Fruit fly (Drosophila melanogaster) whole organism, embryonic: ENCODE measurements around the gene CAHbeta.

ENCODE experiments used
- Ada2b ChIP-seq: fragments of 200-800 bp; sonication (Bioruptor generic); IDR thresholded peaks from 2 replicates; pipeline ENCODE4 v1.3.6; 2022; ENCODE audit warnings: missing biosample characterization, missing genetic modification characterization
- CG1024 ChIP-seq: fragments of 200-800 bp; sonication (Bioruptor generic); IDR thresholded peaks from 2 replicates; pipeline ENCODE4 v1.3.6; 2022; ENCODE audit warnings: missing biosample characterization, missing genetic modification characterization
- CG10267 ChIP-seq: fragments of 200-800 bp; sonication (Bioruptor generic); optimal IDR thresholded peaks from 2 replicates; lab custom pipeline; 2018; ENCODE audit warnings: missing biosample characterization, mild to moderate bottlenecking, missing genetic modification characterization, moderate library complexity
- CG12299 ChIP-seq: fragments of 200-800 bp; sonication (Bioruptor generic); optimal IDR thresholded peaks from 2 replicates; lab custom pipeline; 2018; ENCODE audit warnings: missing biosample characterization, mild to moderate bottlenecking, missing genetic modification characterization
- CG12942 ChIP-seq: fragments of 200-800 bp; sonication (Bioruptor generic); optimal IDR thresholded peaks from 3 replicates; lab custom pipeline; 2016; ENCODE audit warnings: missing biosample characterization, missing genetic modification characterization
- CG17385 ChIP-seq: fragments of 200-800 bp; sonication (Bioruptor generic); optimal IDR thresholded peaks from 3 replicates; lab custom pipeline; 2018; ENCODE audit warnings: missing biosample characterization, mild to moderate bottlenecking, missing genetic modification characterization
- CG17829 ChIP-seq: fragments of 200-800 bp; optimal IDR thresholded peaks from 2 replicates; lab custom pipeline; 2019; ENCODE audit warnings: missing biosample characterization, mild to moderate bottlenecking, missing genetic modification characterization, moderate library complexity
- CG18764 ChIP-seq: fragments of 200-800 bp; sonication (Bioruptor generic); optimal IDR thresholded peaks from 3 replicates; lab custom pipeline; 2016; ENCODE audit warnings: missing biosample characterization, missing genetic modification characterization
- CG32532 ChIP-seq: fragments of 200-800 bp; sonication (Bioruptor generic); IDR thresholded peaks from 2 replicates; pipeline ENCODE4 v1.3.6; 2022; ENCODE audit warnings: missing biosample characterization, missing genetic modification characterization
- CG34224 ChIP-seq: fragments of 200-800 bp; sonication (Bioruptor generic); IDR thresholded peaks from 3 replicates; pipeline ENCODE4 v1.3.6; 2022; ENCODE audit warnings: missing biosample characterization, missing genetic modification characterization; ENCODE audit not compliant: partially characterized antibody
- CG42726 ChIP-seq: fragments of 200-800 bp; sonication (Bioruptor generic); IDR thresholded peaks from 2 replicates; pipeline ENCODE4 v1.3.6; 2022; ENCODE audit warnings: missing biosample characterization, missing genetic modification characterization; ENCODE audit not compliant: partially characterized antibody
- CG7357 ChIP-seq: fragments of 200-800 bp; sonication (Bioruptor generic); IDR thresholded peaks from 3 replicates; pipeline ENCODE4 v1.3.6; 2022; ENCODE audit warnings: missing biosample characterization, missing genetic modification characterization
- CG9817 ChIP-seq: fragments of 200-800 bp; sonication (Bioruptor generic); optimal IDR thresholded peaks from 2 replicates; lab custom pipeline; 2018; ENCODE audit warnings: missing biosample characterization, mild to moderate bottlenecking, missing genetic modification characterization, moderate library complexity
- D19B ChIP-seq: fragments of 200-800 bp; sonication (Bioruptor generic); optimal IDR thresholded peaks from 2 replicates; lab custom pipeline; 2017; ENCODE audit warnings: missing biosample characterization, mild to moderate bottlenecking, missing genetic modification characterization
- GATAe ChIP-seq: fragments of 200-800 bp; sonication (Bioruptor generic); conservative IDR thresholded peaks from 2 replicates; pipeline ENCODE4 v1.3.6; 2022; ENCODE audit warnings: missing biosample characterization, missing genetic modification characterization
- HLH4C ChIP-seq: fragments of 200-800 bp; sonication (Bioruptor generic); IDR thresholded peaks from 3 replicates; pipeline ENCODE4 v1.3.6; 2022; ENCODE audit warnings: missing biosample characterization, missing genetic modification characterization; ENCODE audit not compliant: partially characterized antibody
- HLHmδ ChIP-seq: fragments of 200-800 bp; sonication (Bioruptor generic); optimal IDR thresholded peaks from 2 replicates; lab custom pipeline; 2018; ENCODE audit warnings: missing biosample characterization, mild to moderate bottlenecking, missing genetic modification characterization, moderate library complexity
- Hr51 ChIP-seq, 2 experiments: fragments of 200-800 bp; sonication (Bioruptor generic); optimal IDR thresholded peaks; 2 replicates in 1 of 2; 3 replicates in 1 of 2; lab custom pipeline; 2016 to 2018; ENCODE audit warnings: missing biosample characterization in 2 of 2, missing genetic modification characterization in 2 of 2, mild to moderate bottlenecking in 1 of 2, moderate library complexity in 1 of 2
- Nf-YB ChIP-seq: fragments of 200-800 bp; sonication (Bioruptor generic); optimal IDR thresholded peaks from 3 replicates; lab custom pipeline; 2019; ENCODE audit warnings: missing biosample characterization, mild to moderate bottlenecking, missing genetic modification characterization, moderate library complexity
- Oli ChIP-seq: fragments of 200-800 bp; sonication (Bioruptor generic); optimal IDR thresholded peaks from 2 replicates; lab custom pipeline; 2018; ENCODE audit warnings: missing biosample characterization, mild to moderate bottlenecking, missing genetic modification characterization, moderate library complexity
- Scr ChIP-seq: fragments of 200-800 bp; sonication (Bioruptor generic); IDR thresholded peaks from 2 replicates; pipeline ENCODE4 v1.3.6; 2022; ENCODE audit warnings: missing biosample characterization, missing genetic modification characterization; ENCODE audit not compliant: partially characterized antibody
- Tbp ChIP-seq: fragments of >200 bp; optimal IDR thresholded peaks from 2 replicates; lab custom pipeline; 2018; ENCODE audit warnings: missing biosample characterization, missing genetic modification characterization
- Vsx1 ChIP-seq: fragments of 200-800 bp; sonication (Bioruptor generic); optimal IDR thresholded peaks from 2 replicates; lab custom pipeline; 2017; ENCODE audit warnings: missing biosample characterization, mild to moderate bottlenecking, missing genetic modification characterization, missing genetic modification reagents
- ase ChIP-seq: fragments of 200-800 bp; sonication (Bioruptor generic); IDR thresholded peaks from 3 replicates; pipeline ENCODE4 v1.3.6; 2022; ENCODE audit warnings: missing biosample characterization, missing genetic modification characterization
- ato ChIP-seq: fragments of 200-800 bp; sonication (Bioruptor generic); IDR thresholded peaks from 2 replicates; pipeline ENCODE4 v1.3.6; 2022; ENCODE audit warnings: missing biosample characterization, missing genetic modification characterization; ENCODE audit not compliant: partially characterized antibody
- caup ChIP-seq: fragments of 200-800 bp; sonication (Bioruptor generic); optimal IDR thresholded peaks from 3 replicates; lab custom pipeline; 2017; ENCODE audit warnings: missing biosample characterization, mild to moderate bottlenecking, missing genetic modification characterization, moderate library complexity; ENCODE audit not compliant: severe bottlenecking
- ci ChIP-seq: fragments of 200-800 bp; sonication (Bioruptor generic); IDR thresholded peaks from 3 replicates; pipeline ENCODE4 v1.3.6; 2022; ENCODE audit warnings: missing biosample characterization, missing genetic modification characterization
- dan ChIP-seq: fragments of 200-800 bp; sonication (Bioruptor generic); IDR thresholded peaks from 2 replicates; pipeline ENCODE4 v1.3.6; 2022; ENCODE audit warnings: missing biosample characterization, missing genetic modification characterization
- danr ChIP-seq: fragments of 200-800 bp; sonication (Bioruptor generic); IDR thresholded peaks from 2 replicates; pipeline ENCODE4 v1.3.6; 2022; ENCODE audit warnings: missing biosample characterization, missing genetic modification characterization
- dmrt99B ChIP-seq: fragments of 200-800 bp; sonication (Bioruptor generic); optimal IDR thresholded peaks from 2 replicates; lab custom pipeline; 2018; ENCODE audit warnings: missing biosample characterization, mild to moderate bottlenecking, missing genetic modification characterization, moderate library complexity
- en ChIP-seq: fragments of 200-800 bp; sonication (Bioruptor generic); optimal IDR thresholded peaks from 2 replicates; lab custom pipeline; 2016; ENCODE audit warnings: missing biosample characterization, missing genetic modification characterization
- fd3F ChIP-seq: fragments of 200-800 bp; sonication (Bioruptor generic); optimal IDR thresholded peaks from 2 replicates; lab custom pipeline; 2018; ENCODE audit warnings: missing biosample characterization, mild to moderate bottlenecking, missing genetic modification characterization, moderate library complexity
- fd96Cb ChIP-seq: fragments of 200-800 bp; sonication (Bioruptor generic); optimal IDR thresholded peaks from 2 replicates; lab custom pipeline; 2018; ENCODE audit warnings: missing biosample characterization, mild to moderate bottlenecking, missing genetic modification characterization, moderate library complexity
- gcm ChIP-seq: fragments of 200-800 bp; sonication (Bioruptor generic); optimal IDR thresholded peaks from 2 replicates; lab custom pipeline; 2019; ENCODE audit warnings: missing biosample characterization, mild to moderate bottlenecking, missing genetic modification characterization, moderate library complexity
- gsb ChIP-seq: fragments of 200-800 bp; sonication (Bioruptor generic); IDR thresholded peaks from 2 replicates; pipeline ENCODE4 v1.3.6; 2022; ENCODE audit warnings: missing biosample characterization, missing genetic modification characterization
- lola ChIP-seq, 3 experiments: fragments of >200 bp in 2 of 3; fragments of 200-800 bp in 1 of 3; sonication (Bioruptor generic) in 1 of 3; optimal IDR thresholded peaks; 2 replicates each; lab custom pipeline; 2017 to 2019; ENCODE audit warnings: missing biosample characterization in 3 of 3, missing genetic modification characterization in 3 of 3, mild to moderate bottlenecking in 1 of 3, moderate library complexity in 1 of 3
- nau ChIP-seq: fragments of 200-800 bp; sonication (Bioruptor generic); optimal IDR thresholded peaks from 3 replicates; lab custom pipeline; 2017; ENCODE audit warnings: missing biosample characterization, mild to moderate bottlenecking, missing genetic modification characterization, missing genetic modification reagents
- nmo ChIP-seq: fragments of 200-800 bp; sonication (Bioruptor generic); optimal IDR thresholded peaks from 2 replicates; lab custom pipeline; 2018; ENCODE audit warnings: missing biosample characterization, mild to moderate bottlenecking, missing genetic modification characterization, moderate library complexity
- nom ChIP-seq: fragments of 200-800 bp; sonication (Bioruptor generic); optimal IDR thresholded peaks from 2 replicates; lab custom pipeline; 2017; ENCODE audit warnings: missing biosample characterization, missing genetic modification characterization, mild to moderate bottlenecking, moderate library complexity, missing genetic modification reagents
- org-1 ChIP-seq: fragments of 200-800 bp; sonication (Bioruptor generic); optimal IDR thresholded peaks from 2 replicates; lab custom pipeline; 2017; ENCODE audit warnings: missing biosample characterization, missing genetic modification characterization
- ro ChIP-seq: fragments of 200-800 bp; sonication (Bioruptor generic); IDR thresholded peaks from 2 replicates; pipeline ENCODE4 v1.3.6; 2022; ENCODE audit warnings: missing biosample characterization, missing genetic modification characterization
- salm ChIP-seq: fragments of 200-800 bp; sonication (Bioruptor generic); optimal IDR thresholded peaks from 2 replicates; lab custom pipeline; 2018; ENCODE audit warnings: missing biosample characterization, mild to moderate bottlenecking, missing genetic modification characterization
- sc ChIP-seq, 3 experiments: fragments of >200 bp in 2 of 3; fragments of 200-800 bp in 1 of 3; sonication (Bioruptor generic) in 1 of 3; optimal IDR thresholded peaks; 2 replicates in 2 of 3; 3 replicates in 1 of 3; lab custom pipeline; 2017; ENCODE audit warnings: mild to moderate bottlenecking in 1 of 3, missing biosample characterization in 1 of 3, missing genetic modification characterization in 1 of 3, missing genetic modification reagents in 1 of 3
- so ChIP-seq: fragments of 200-800 bp; sonication (Bioruptor generic); IDR thresholded peaks from 3 replicates; pipeline ENCODE4 v1.3.6; 2022; ENCODE audit warnings: missing biosample characterization, missing genetic modification characterization
- sqz ChIP-seq: fragments of 200-800 bp; sonication (Bioruptor generic); optimal IDR thresholded peaks from 3 replicates; lab custom pipeline; 2018; ENCODE audit warnings: missing biosample characterization, mild to moderate bottlenecking, missing genetic modification characterization
- ssp ChIP-seq: fragments of 200-800 bp; sonication (Bioruptor generic); IDR thresholded peaks from 2 replicates; pipeline ENCODE4 v1.3.6; 2022; ENCODE audit warnings: missing biosample characterization, missing genetic modification characterization
- tin ChIP-seq: fragments of 200-800 bp; sonication (Bioruptor generic); optimal IDR thresholded peaks from 3 replicates; lab custom pipeline; 2016; ENCODE audit warnings: missing biosample characterization, missing genetic modification characterization
- tio ChIP-seq: fragments of 200-800 bp; sonication (Bioruptor generic); optimal IDR thresholded peaks from 2 replicates; lab custom pipeline; 2017; ENCODE audit warnings: missing biosample characterization, missing genetic modification characterization, inconsistent platforms

CAHbeta gene

dm6 chr3R:8960329-8960728 is 20.3 kb upstream of the CAHbeta start (continued):
- no peak for TF ChIP-seq CG34224 (GFP tag; lab: Robert Waterston, UW)
- TF ChIP-seq CG10267, result peak; percentile 56
- peak; percentile 40; the same call in 1 of the 2 replicates for TF ChIP-seq Ada2b
- TF ChIP-seq danr (GFP tag; lab: Robert Waterston, UW), result no peak
- TF ChIP-seq dmrt99B, result peak; percentile 87
- TF ChIP-seq tio (GFP tag; lab: Kevin White, UChicago), result peak; percentile 28
- peak in 1 of 3 experiments; percentile 64 for TF ChIP-seq lola (GFP tag; optimal IDR thresholded peaks at IDR 0.05; lab: Kevin White, UChicago)
- no peak for TF ChIP-seq Tbp (GFP tag; lab: Kevin White, UChicago)
- TF ChIP-seq HLHmδ (GFP tag; lab: Kevin White, UChicago), result no peak
- no peak for TF ChIP-seq ato (GFP tag; lab: Robert Waterston, UW)
- TF ChIP-seq Vsx1 (GFP tag; lab: Kevin White, UChicago), result no peak
- peak; percentile 11 for TF ChIP-seq CG18764
- 0 out of 3 replicates have a peak, but pooled peaks have one; percentile 59 for TF ChIP-seq ci (GFP tag; lab: Robert Waterston, UW)
- peak; percentile 54 for TF ChIP-seq CG17385 (GFP tag; lab: Kevin White, UChicago)
- TF ChIP-seq D19B (GFP tag; lab: Kevin White, UChicago), result no peak
- TF ChIP-seq sqz, result peak; percentile 11
- no peak for TF ChIP-seq nom (GFP tag; lab: Kevin White, UChicago)
- TF ChIP-seq CG7357, result 0 out of 3 replicates have a peak, but pooled peaks have one; percentile 12
- no peak for TF ChIP-seq sc (optimal IDR thresholded peaks at IDR 0.05; lab: Kevin White, UChicago)
- TF ChIP-seq sc (GFP tag; optimal IDR thresholded peaks at IDR 0.05; lab: Kevin White, UChicago), result peak; percentile 29
- TF ChIP-seq Scr (GFP tag; lab: Robert Waterston, UW), result no peak
- peak; percentile 2 for TF ChIP-seq CG12299 (tag; lab: Kevin White, UChicago)
- peak; percentile 38 for TF ChIP-seq CG9817 (tag; lab: Kevin White, UChicago)
- peak; percentile 35 for TF ChIP-seq gcm
- TF ChIP-seq nau (GFP tag; lab: Kevin White, UChicago), result peak; percentile 27
- no peak for TF ChIP-seq ssp (GFP tag; lab: Robert Waterston, UW)
- peak in 1 of 2 experiments; percentile 86 for TF ChIP-seq Hr51 (GFP tag; optimal IDR thresholded peaks at IDR 0.05; lab: Kevin White, UChicago)
- 0 out of 2 replicates have a peak, but pooled peaks have one; percentile 16 for TF ChIP-seq ro
- peak; percentile 44 for TF ChIP-seq org-1 (GFP tag; lab: Kevin White, UChicago)
- TF ChIP-seq CG12942 (GFP tag; lab: Kevin White, UChicago), result peak; percentile 30
- TF ChIP-seq ase (GFP tag; lab: Robert Waterston, UW), result 0 out of 3 replicates have a peak, but pooled peaks have one; percentile 39
- TF ChIP-seq CG32532, result no peak
- peak; percentile 10 for TF ChIP-seq tin (GFP tag; lab: Kevin White, UChicago)
- no peak for TF ChIP-seq GATAe (GFP tag; lab: Robert Waterston, UW)
- peak; percentile 47 for TF ChIP-seq fd96Cb
- TF ChIP-seq gsb (GFP tag; lab: Robert Waterston, UW), result peak; percentile 33; the same call in 1 of the 2 replicates
- TF ChIP-seq Oli (tag; lab: Kevin White, UChicago), result peak; percentile 76
- no peak for TF ChIP-seq en (GFP tag; lab: Kevin White, UChicago)
- TF ChIP-seq Nf-YB (GFP tag; lab: Kevin White, UChicago), result peak; percentile 23
- TF ChIP-seq so (GFP tag; lab: Robert Waterston, UW), result peak; percentile 35; the same call in 1 of the 3 replicates
- TF ChIP-seq fd3F (GFP tag; lab: Kevin White, UChicago), result peak; percentile 35
- TF ChIP-seq salm (tag; lab: Kevin White, UChicago), result peak; percentile 50
- no peak for TF ChIP-seq HLH4C (GFP tag; lab: Robert Waterston, UW)
- TF ChIP-seq CG42726 (GFP tag; lab: Robert Waterston, UW), result no peak
- no peak for TF ChIP-seq caup (GFP tag; lab: Kevin White, UChicago)
- TF ChIP-seq CG1024 (GFP tag; lab: Robert Waterston, UW), result no peak
- peak; percentile 66 for TF ChIP-seq nmo (GFP tag; lab: Kevin White, UChicago)
- TF ChIP-seq dan (GFP tag; lab: Robert Waterston, UW), result no peak
- TF ChIP-seq CG17829 (tag; lab: Kevin White, UChicago), result peak; percentile 64
